Fruit fly (Drosophila melanogaster) whole organism, embryonic: Measurements from ENCODE around the gene uif.

Experiments
- Asciz ChIP-seq: fragments of 200-800 bp; sonication (Bioruptor generic); optimal IDR thresholded peaks from 2 replicates; lab custom pipeline; 2017; ENCODE audit warnings: missing biosample characterization, mild to moderate bottlenecking, missing genetic modification characterization, missing genetic modification reagents
- Awh ChIP-seq: fragments of 200-800 bp; sonication (Bioruptor generic); IDR thresholded peaks from 2 replicates; pipeline ENCODE4, ENCODE4 v1.3.6; 2022; ENCODE audit warnings: missing biosample characterization, missing genetic modification characterization
- Bgb ChIP-seq: fragments of 200-800 bp; sonication (Bioruptor generic); IDR thresholded peaks from 2 replicates; pipeline ENCODE4 v1.3.6; 2022; ENCODE audit warnings: missing biosample characterization, missing genetic modification characterization; ENCODE audit not compliant: partially characterized antibody
- C15 ChIP-seq: fragments of 200-800 bp; sonication (Bioruptor generic); IDR thresholded peaks from 3 replicates; pipeline ENCODE4 v1.3.6; 2022; ENCODE audit warnings: missing biosample characterization, missing genetic modification characterization
- CG1024 ChIP-seq: fragments of 200-800 bp; sonication (Bioruptor generic); IDR thresholded peaks from 2 replicates; pipeline ENCODE4 v1.3.6; 2022; ENCODE audit warnings: missing biosample characterization, missing genetic modification characterization
- CG10431 ChIP-seq: fragments of 200-800 bp; sonication (Bioruptor generic); optimal IDR thresholded peaks from 3 replicates; lab custom pipeline; 2018; ENCODE audit warnings: missing biosample characterization, mild to moderate bottlenecking, missing genetic modification characterization
- CG10979 ChIP-seq: fragments of 200-800 bp; sonication (Bioruptor generic); optimal IDR thresholded peaks from 2 replicates; lab custom pipeline; 2018; ENCODE audit warnings: missing biosample characterization, mild to moderate bottlenecking, missing genetic modification characterization, moderate library complexity
- CG12104 ChIP-seq: fragments of 200-800 bp; sonication (Bioruptor generic); optimal IDR thresholded peaks from 3 replicates; lab custom pipeline; 2016; ENCODE audit warnings: missing biosample characterization, missing genetic modification characterization
- CG12744 ChIP-seq: fragments of 200-800 bp; sonication (Bioruptor generic); optimal IDR thresholded peaks from 2 replicates; lab custom pipeline; 2016; ENCODE audit warnings: missing biosample characterization, missing genetic modification characterization
- CG13894 ChIP-seq: fragments of 200-800 bp; sonication (Bioruptor generic); optimal IDR thresholded peaks from 3 replicates; lab custom pipeline; 2018; ENCODE audit warnings: missing biosample characterization, mild to moderate bottlenecking, missing genetic modification characterization, moderate library complexity
- CG14441 ChIP-seq: fragments of 200-800 bp; sonication (Bioruptor generic); IDR thresholded peaks from 2 replicates; pipeline ENCODE4 v1.3.6; 2022; ENCODE audit warnings: missing biosample characterization, missing genetic modification characterization
- CG15011 ChIP-seq: fragments of 200-800 bp; sonication (Bioruptor generic); optimal IDR thresholded peaks from 3 replicates; lab custom pipeline; 2018; ENCODE audit warnings: missing biosample characterization, mild to moderate bottlenecking, missing genetic modification characterization
- CG15269 ChIP-seq: fragments of 200-800 bp; sonication (Bioruptor generic); optimal IDR thresholded peaks from 2 replicates; lab custom pipeline; 2018; ENCODE audit warnings: missing biosample characterization, mild to moderate bottlenecking, missing genetic modification characterization, moderate library complexity
- CG1529 ChIP-seq: fragments of 200-800 bp; sonication (Bioruptor generic); optimal IDR thresholded peaks from 3 replicates; lab custom pipeline; 2018; ENCODE audit warnings: missing biosample characterization, missing genetic modification characterization
- CG15514 ChIP-seq: fragments of 200-800 bp; sonication (Bioruptor generic); optimal IDR thresholded peaks from 3 replicates; lab custom pipeline; 2017; ENCODE audit warnings: missing biosample characterization, missing genetic modification characterization, mild to moderate bottlenecking, moderate library complexity, missing genetic modification reagents
- CG16815 ChIP-seq: fragments of 200-800 bp; sonication (Bioruptor generic); optimal IDR thresholded peaks from 3 replicates; lab custom pipeline; 2017; ENCODE audit warnings: missing biosample characterization, mild to moderate bottlenecking, missing genetic modification characterization
- CG17361 ChIP-seq: fragments of 200-800 bp; sonication (Bioruptor generic); IDR thresholded peaks from 3 replicates; pipeline ENCODE4 v1.3.6; 2022; ENCODE audit warnings: missing biosample characterization, missing genetic modification characterization
- CG31441 ChIP-seq: fragments of 200-800 bp; sonication (Bioruptor generic); IDR thresholded peaks from 2 replicates; pipeline ENCODE4 v1.3.6; 2022; ENCODE audit warnings: missing biosample characterization, missing genetic modification characterization
- CG3726 ChIP-seq: fragments of 200-800 bp; sonication (Bioruptor generic); IDR thresholded peaks from 3 replicates; pipeline ENCODE4, ENCODE4 v1.3.6; 2022; ENCODE audit warnings: missing biosample characterization, missing genetic modification characterization
- CG4424 ChIP-seq: fragments of 200-800 bp; sonication (Bioruptor generic); optimal IDR thresholded peaks from 3 replicates; lab custom pipeline; 2016; ENCODE audit warnings: missing biosample characterization, missing genetic modification characterization
- CG4730 ChIP-seq: fragments of 200-800 bp; sonication (Bioruptor generic); IDR thresholded peaks from 2 replicates; pipeline ENCODE4 v1.3.6; 2022; ENCODE audit warnings: missing biosample characterization, missing genetic modification characterization
- CG7271 ChIP-seq: fragments of 200-800 bp; sonication (Bioruptor generic); optimal IDR thresholded peaks from 2 replicates; lab custom pipeline; 2018; ENCODE audit warnings: missing biosample characterization, mild to moderate bottlenecking, missing genetic modification characterization, moderate library complexity
- CG7786 ChIP-seq: fragments of 200-800 bp; sonication (Bioruptor generic); optimal IDR thresholded peaks from 2 replicates; lab custom pipeline; 2016; ENCODE audit warnings: missing biosample characterization, missing genetic modification characterization
- Chrac-16 ChIP-seq: fragments of 200-800 bp; sonication (Bioruptor generic); optimal IDR thresholded peaks from 3 replicates; lab custom pipeline; 2016; ENCODE audit warnings: missing biosample characterization, missing genetic modification characterization
- Dfd ChIP-seq, 2 experiments: fragments of >200 bp; optimal IDR thresholded peaks; 2 replicates each; lab custom pipeline; 2017; ENCODE audit warnings: missing biosample characterization in 2 of 2, missing genetic modification characterization in 2 of 2
- Dip3 ChIP-seq: fragments of 200-800 bp; sonication (Bioruptor generic); optimal IDR thresholded peaks from 3 replicates; lab custom pipeline; 2016; ENCODE audit warnings: missing biosample characterization, missing genetic modification characterization
- Gug ChIP-seq: fragments of 200-800 bp; sonication (Bioruptor generic); IDR thresholded peaks from 4 replicates; pipeline ENCODE4 v1.3.6; 2022; ENCODE audit warnings: missing biosample characterization, missing genetic modification characterization
- H15 ChIP-seq: fragments of 200-800 bp; sonication (Bioruptor generic); IDR thresholded peaks from 3 replicates; pipeline ENCODE4 v1.3.6; 2022; ENCODE audit warnings: missing biosample characterization, missing genetic modification characterization
- HLH4C ChIP-seq: fragments of 200-800 bp; sonication (Bioruptor generic); IDR thresholded peaks from 3 replicates; pipeline ENCODE4 v1.3.6; 2022; ENCODE audit warnings: missing biosample characterization, missing genetic modification characterization; ENCODE audit not compliant: partially characterized antibody
- Kr ChIP-seq: fragments of 200-800 bp; sonication (Bioruptor generic); optimal IDR thresholded peaks from 2 replicates; lab custom pipeline; 2017; ENCODE audit warnings: missing biosample characterization, mild to moderate bottlenecking, missing genetic modification characterization
- MTF-1 ChIP-seq: fragments of 200-800 bp; sonication (Bioruptor generic); optimal IDR thresholded peaks from 2 replicates; lab custom pipeline; 2018; ENCODE audit warnings: missing biosample characterization, mild to moderate bottlenecking, missing genetic modification characterization, borderline replicate concordance
- Neu2 ChIP-seq: fragments of 200-800 bp; sonication (Bioruptor generic); optimal IDR thresholded peaks from 3 replicates; lab custom pipeline; 2016; ENCODE audit warnings: missing biosample characterization, missing genetic modification characterization, borderline replicate concordance
- Nf-YB ChIP-seq: fragments of 200-800 bp; sonication (Bioruptor generic); optimal IDR thresholded peaks from 3 replicates; lab custom pipeline; 2019; ENCODE audit warnings: missing biosample characterization, mild to moderate bottlenecking, missing genetic modification characterization, moderate library complexity
- Usf ChIP-seq: fragments of 200-800 bp; sonication (Bioruptor generic); optimal IDR thresholded peaks from 2 replicates; lab custom pipeline; 2017; ENCODE audit warnings: missing genotype, missing biosample characterization, missing genetic modification characterization
- ap ChIP-seq: fragments of 200-800 bp; sonication (Bioruptor generic); IDR thresholded peaks from 2 replicates; pipeline ENCODE4 v1.3.6; 2022; ENCODE audit warnings: missing biosample characterization, missing genetic modification characterization
- bcd ChIP-seq: fragments of 200-800 bp; sonication (Bioruptor generic); optimal IDR thresholded peaks from 2 replicates; lab custom pipeline; 2017; ENCODE audit warnings: missing biosample characterization, mild to moderate bottlenecking, missing genetic modification characterization
- emc ChIP-seq: fragments of 200-800 bp; sonication (Bioruptor generic); optimal IDR thresholded peaks from 2 replicates; lab custom pipeline; 2016; ENCODE audit warnings: missing biosample characterization, missing genetic modification characterization
- exex ChIP-seq: fragments of 200-800 bp; sonication (Bioruptor generic); optimal IDR thresholded peaks from 4 replicates; lab custom pipeline; 2018; ENCODE audit warnings: missing biosample characterization, mild to moderate bottlenecking, missing genetic modification characterization, moderate library complexity
- fd102C ChIP-seq: fragments of 200-800 bp; sonication (Bioruptor generic); optimal IDR thresholded peaks from 2 replicates; lab custom pipeline; 2018; ENCODE audit warnings: missing biosample characterization, mild to moderate bottlenecking, missing genetic modification characterization, moderate library complexity
- fd96Cb ChIP-seq: fragments of 200-800 bp; sonication (Bioruptor generic); optimal IDR thresholded peaks from 2 replicates; lab custom pipeline; 2018; ENCODE audit warnings: missing biosample characterization, mild to moderate bottlenecking, missing genetic modification characterization, moderate library complexity
- gcm2 ChIP-seq: fragments of 200-800 bp; sonication (Bioruptor generic); optimal IDR thresholded peaks from 2 replicates; lab custom pipeline; 2016; ENCODE audit warnings: missing biosample characterization, missing genetic modification characterization
- hbn ChIP-seq: fragments of 200-800 bp; sonication (Bioruptor generic); IDR thresholded peaks from 2 replicates; pipeline ENCODE4 v1.3.6; 2022; ENCODE audit warnings: missing biosample characterization, missing genetic modification characterization; ENCODE audit not compliant: partially characterized antibody
- kah ChIP-seq: fragments of 200-800 bp; sonication (Bioruptor generic); optimal IDR thresholded peaks from 2 replicates; lab custom pipeline; 2018; ENCODE audit warnings: missing biosample characterization, mild to moderate bottlenecking, missing genetic modification characterization
- kni ChIP-seq: fragments of 200-800 bp; sonication (Bioruptor generic); optimal IDR thresholded peaks from 3 replicates; lab custom pipeline; 2017; ENCODE audit warnings: mild to moderate bottlenecking, missing biosample characterization, missing genetic modification reagents, missing genetic modification characterization
- p53 ChIP-seq: fragments of 200-800 bp; sonication (Bioruptor generic); optimal IDR thresholded peaks from 2 replicates; lab custom pipeline; 2016; ENCODE audit warnings: missing biosample characterization, missing genetic modification characterization
- scrt ChIP-seq: fragments of 200-800 bp; sonication (Bioruptor generic); optimal IDR thresholded peaks from 2 replicates; lab custom pipeline; 2018; ENCODE audit warnings: missing biosample characterization, mild to moderate bottlenecking, missing genetic modification characterization, moderate library complexity
- tna ChIP-seq: fragments of 200-800 bp; sonication (Bioruptor generic); IDR thresholded peaks from 2 replicates; pipeline ENCODE4 v1.3.6; 2022; ENCODE audit warnings: missing biosample characterization, missing genetic modification characterization; ENCODE audit not compliant: partially characterized antibody
- ttk ChIP-seq: fragments of 200-800 bp; sonication (Bioruptor generic); IDR thresholded peaks from 2 replicates; pipeline ENCODE4 v2.1.2; 2022; ENCODE audit warnings: missing biosample characterization, missing genetic modification characterization
- unpg ChIP-seq: fragments of 200-800 bp; sonication (Bioruptor generic); optimal IDR thresholded peaks from 3 replicates; lab custom pipeline; 2018; ENCODE audit warnings: missing biosample characterization, mild to moderate bottlenecking, missing genetic modification characterization, moderate library complexity

uif gene

dm6 chr2L:7042150-7042811 lies 32.1 kb upstream of the uif start (continued):
- TF ChIP-seq CG12744 (GFP tag; lab: Kevin White, UChicago) (peak; percentile 31), CG12104 (peak; percentile 12), CG3726 (GFP tag; lab: Robert Waterston, UW) (0 out of 3 replicates have a peak, but pooled peaks have one; percentile 52), CG14441 (peak; percentile 68), hbn (GFP tag; lab: Robert Waterston, UW) (peak; percentile 59), CG15011 (GFP tag; lab: Kevin White, UChicago) (peak; percentile 7), Dip3 (no peak), Usf (GFP tag; lab: Kevin White, UChicago) (no peak), CG1529 (GFP tag; lab: Kevin White, UChicago) (no peak), Nf-YB (GFP tag; lab: Kevin White, UChicago) (peak; percentile 27), HLH4C (peak; percentile 59), C15 (GFP tag; lab: Robert Waterston, UW) (no peak), CG16815 (GFP tag; lab: Kevin White, UChicago) (no peak), CG7786 (peak; percentile 2), CG10431 (GFP tag; lab: Kevin White, UChicago) (no peak), exex (peak; percentile 12), ttk (GFP tag; lab: Robert Waterston, UW) (no peak; the same call in 1 of the 2 replicates), Asciz (GFP tag; lab: Kevin White, UChicago) (peak; percentile 22), gcm2 (GFP tag; lab: Kevin White, UChicago) (peak; percentile 22), Gug (GFP tag; lab: Robert Waterston, UW) (peak; percentile 59; the same call in 3 of the 4 replicates), kni (GFP tag; lab: Kevin White, UChicago) (no peak), CG4730 (no peak), Neu2 (GFP tag; lab: Kevin White, UChicago) (no peak), kah (peak; percentile 92), CG13894 (tag; lab: Kevin White, UChicago) (peak; percentile 63), Kr (GFP tag; lab: Kevin White, UChicago) (no peak), Chrac-16 (GFP tag; lab: Kevin White, UChicago) (no peak), CG1024 (GFP tag; lab: Robert Waterston, UW) (no peak; the same call in 1 of the 2 replicates), CG17361 (GFP tag; lab: Robert Waterston, UW) (peak; percentile 45; the same call in 2 of the 3 replicates), Bgb (GFP tag; lab: Robert Waterston, UW) (peak; percentile 82), Awh (no peak; the same call in 1 of the 2 replicates), Dfd (GFP tag; optimal IDR thresholded peaks at IDR 0.05; lab: Kevin White, UChicago) (no peak), p53 (GFP tag; lab: Kevin White, UChicago) (peak; percentile 17), scrt (GFP tag; lab: Kevin White, UChicago) (peak; percentile 98), MTF-1 (GFP tag; lab: Kevin White, UChicago) (peak; percentile 49), CG15514 (GFP tag; lab: Kevin White, UChicago) (peak; percentile 86), emc (GFP tag; lab: Kevin White, UChicago) (no peak), bcd (peak; percentile 42), fd102C (GFP tag; lab: Kevin White, UChicago) (no peak), CG4424 (GFP tag; lab: Kevin White, UChicago) (peak; percentile 8), CG15269 (tag; lab: Kevin White, UChicago) (peak; percentile 23), fd96Cb (peak; percentile 16), H15 (peak; percentile 26; the same call in 1 of the 3 replicates), CG7271 (tag; lab: Kevin White, UChicago) (no peak), ap (no peak), CG31441 (GFP tag; lab: Robert Waterston, UW) (0 out of 2 replicates have a peak, but pooled peaks have one; percentile 17), tna (GFP tag; lab: Robert Waterston, UW) (no peak), unpg (no peak), CG10979 (tag; lab: Kevin White, UChicago) (peak; percentile 16)
